Fruit fly (Drosophila melanogaster): ENCODE data around the gene nau.

The nau gene

dm6 chr3R:23724843-23725506 is 6.8 kb upstream of the nau start (continued):
- TF ChIP-seq CG30431 (GFP tag; optimal IDR thresholded peaks at IDR 0.05) (no peak), btn (GFP tag; optimal IDR thresholded peaks at IDR 0.05) (no peak), CG8359 (GFP tag; optimal IDR thresholded peaks at IDR 0.05; ENCODE audit: borderline replicate concordance) (no peak), lola (GFP tag; optimal IDR thresholded peaks at IDR 0.05) (no peak), nerfin-1 (tag; optimal IDR thresholded peaks at IDR 0.05) (no peak), CG7987 (GFP tag; optimal IDR thresholded peaks at IDR 0.05) (no peak), Hmr (GFP tag; optimal IDR thresholded peaks at IDR 0.05) (peak; percentile 23), CG33557 (GFP tag; optimal IDR thresholded peaks at IDR 0.05) (no peak), dpn (GFP tag; optimal IDR thresholded peaks at IDR 0.05) (no peak), Dref (GFP tag; IDR thresholded peaks at IDR 0.05) (no peak), Nf-YC (tag; optimal IDR thresholded peaks at IDR 0.05) (no peak), ERR (GFP tag; optimal IDR thresholded peaks at IDR 0.05) (no peak), Chrac-16 (GFP tag; optimal IDR thresholded peaks at IDR 0.05) (no peak), Doc3 (GFP tag; IDR thresholded peaks at IDR 0.05; ENCODE audit: partially characterized antibody) (no peak), D19B (GFP tag; optimal IDR thresholded peaks at IDR 0.05) (no peak), HmgD (GFP tag; optimal IDR thresholded peaks at IDR 0.05) (no peak), vvl (GFP tag; IDR thresholded peaks at IDR 0.05) (no peak), Aef1 (GFP tag; IDR thresholded peaks at IDR 0.05) (no peak), kah (GFP tag; optimal IDR thresholded peaks at IDR 0.05) (no peak), sd (tag; optimal IDR thresholded peaks at IDR 0.05) (peak; percentile 74), unc-4 (GFP tag; IDR thresholded peaks at IDR 0.05; ENCODE audit: partially characterized antibody) (no peak), Gug (GFP tag; IDR thresholded peaks at IDR 0.05) (no peak), bsh (GFP tag; optimal IDR thresholded peaks at IDR 0.05) (no peak), CG32767 (GFP tag; IDR thresholded peaks at IDR 0.05) (no peak), CG31388 (GFP tag; optimal IDR thresholded peaks at IDR 0.05) (no peak), nom (GFP tag; optimal IDR thresholded peaks at IDR 0.05) (no peak), CG15479 (GFP tag; optimal IDR thresholded peaks at IDR 0.05) (peak; percentile 28), Dip3 (GFP tag; optimal IDR thresholded peaks at IDR 0.05) (no peak), Sry-δ (GFP tag; optimal IDR thresholded peaks at IDR 0.05) (no peak), her (GFP tag; optimal IDR thresholded peaks at IDR 0.05) (no peak), CG9876 (GFP tag; optimal IDR thresholded peaks at IDR 0.05) (no peak), lab (GFP tag; optimal IDR thresholded peaks at IDR 0.05) (peak; percentile 39), CG8388 (GFP tag; optimal IDR thresholded peaks at IDR 0.05) (no peak), Nf-YB (GFP tag; optimal IDR thresholded peaks at IDR 0.05) (no peak), seq (GFP tag; IDR thresholded peaks at IDR 0.05) (no peak), Ssrp (tag; optimal IDR thresholded peaks at IDR 0.05) (no peak), CG15514 (GFP tag; optimal IDR thresholded peaks at IDR 0.05) (peak; percentile 2), Hey (tag; optimal IDR thresholded peaks at IDR 0.05) (peak; percentile 94), CG12391 (tag; optimal IDR thresholded peaks at IDR 0.05) (no peak), run (tag; optimal IDR thresholded peaks at IDR 0.05) (no peak), Nf-YA (GFP tag; IDR thresholded peaks at IDR 0.05) (no peak), CG9817 (tag; optimal IDR thresholded peaks at IDR 0.05) (no peak), CG16779 (GFP tag; IDR thresholded peaks at IDR 0.05) (no peak), CG10654 (GFP tag; optimal IDR thresholded peaks at IDR 0.05) (no peak), CG3163 (GFP tag; optimal IDR thresholded peaks at IDR 0.05) (no peak), CG11723 (GFP tag; optimal IDR thresholded peaks at IDR 0.05) (no peak), row (GFP tag; IDR thresholded peaks at IDR 0.05) (0 out of 3 replicates have a peak, but pooled peaks have one; percentile 16), wdn (GFP tag; IDR thresholded peaks at IDR 0.05) (no peak), ttk (GFP tag; IDR thresholded peaks at IDR 0.05) (no peak), Fer1 (GFP tag; optimal IDR thresholded peaks at IDR 0.05) (no peak)
